Worm (Caenorhabditis elegans) whole organism, young adult: ENCODE measurements around the gene F37A4.5.

Source experiments
- B0019.2 ChIP-seq: fragments of 200-800 bp; sonication (Bioruptor generic); conservative IDR thresholded peaks from 2 replicates; pipeline ENCODE4 v1.3.6; 2022; ENCODE audit warnings: missing genetic modification reagents, missing genetic modification characterization, missing compliant biosample characterization
- C17E4.6 ChIP-seq: fragments of 200-800 bp; sonication (Bioruptor generic); IDR thresholded peaks from 2 replicates; pipeline ENCODE4 v1.3.6; 2022; ENCODE audit warnings: missing genetic modification reagents, missing genetic modification characterization, missing compliant biosample characterization
- F33H1.4 ChIP-seq: fragments of 200-800 bp; sonication (Bioruptor generic); IDR thresholded peaks from 2 replicates; pipeline ENCODE4 v1.3.6; 2022; ENCODE audit warnings: missing genetic modification reagents, missing genetic modification characterization, missing compliant biosample characterization
- F52B5.7 ChIP-seq: sonication (generic microtip); optimal IDR thresholded peaks from 2 replicates; lab custom pipeline; 2016; ENCODE audit warnings: mild to moderate bottlenecking, missing genetic modification characterization, missing compliant biosample characterization
- K11D2.4 ChIP-seq: fragments of 200-800 bp; sonication (Bioruptor generic); IDR thresholded peaks from 2 replicates; pipeline ENCODE4 v1.3.6; 2022; ENCODE audit warnings: missing genetic modification reagents, missing genetic modification characterization, missing compliant biosample characterization
- T26A5.8 ChIP-seq: sonication (generic microtip); optimal IDR thresholded peaks from 2 replicates; lab custom pipeline; 2016; ENCODE audit warnings: missing genetic modification characterization, missing compliant biosample characterization
- Y53G8AR.9 ChIP-seq: fragments of 200-800 bp; sonication (Bioruptor generic); conservative IDR thresholded peaks from 2 replicates; pipeline ENCODE4 v1.3.6; 2022; ENCODE audit warnings: missing genetic modification reagents, missing genetic modification characterization, missing compliant biosample characterization
- Y56A3A.18 ChIP-seq: fragments of 200-800 bp; sonication (Bioruptor generic); IDR thresholded peaks from 2 replicates; pipeline ENCODE4 v1.3.6; 2022; ENCODE audit warnings: missing genetic modification reagents, missing genetic modification characterization, missing compliant biosample characterization
- Y95B8A.8 ChIP-seq: fragments of 200-800 bp; sonication (Bioruptor generic); IDR thresholded peaks from 2 replicates; pipeline ENCODE4 v1.3.6; 2022; ENCODE audit warnings: missing genetic modification reagents, missing genetic modification characterization, missing compliant biosample characterization
- ZK185.1 ChIP-seq: sonication (generic microtip); optimal IDR thresholded peaks from 2 replicates; lab custom pipeline; 2016; ENCODE audit warnings: mild to moderate bottlenecking, missing genetic modification characterization, missing compliant biosample characterization; ENCODE audit not compliant: poor library complexity, severe bottlenecking
- akir-1 ChIP-seq: fragments of 200-800 bp; sonication (Bioruptor generic); optimal IDR thresholded peaks from 2 replicates; lab custom pipeline; 2018; ENCODE audit warnings: mild to moderate bottlenecking, missing genetic modification characterization, moderate library complexity, missing compliant biosample characterization
- aptf-2 ChIP-seq: fragments of 200-800 bp; sonication (Bioruptor generic); conservative IDR thresholded peaks from 2 replicates; pipeline ENCODE4 v1.3.6; 2022; ENCODE audit warnings: missing genetic modification reagents, missing genetic modification characterization, missing compliant biosample characterization
- atf-7 ChIP-seq: sonication (generic microtip); optimal IDR thresholded peaks from 2 replicates; lab custom pipeline; 2017; ENCODE audit warnings: mild to moderate bottlenecking, missing genetic modification characterization, missing compliant biosample characterization
- attf-6 ChIP-seq: fragments of 200-800 bp; sonication (Bioruptor generic); IDR thresholded peaks from 2 replicates; pipeline ENCODE4 v1.3.6; 2022; ENCODE audit warnings: missing genetic modification reagents, missing genetic modification characterization, missing compliant biosample characterization
- cebp-1 ChIP-seq, 2 experiments: fragments of 200-800 bp in 1 of 2; sonication (Bioruptor generic) in 1 of 2; sonication (generic microtip) in 1 of 2; IDR thresholded peaks in 1 of 2; optimal IDR thresholded peaks in 1 of 2; 2 replicates each; pipeline versions ENCODE4 v1.3.6 to Lab custom; 2017 to 2022; ENCODE audit warnings: missing compliant biosample characterization in 2 of 2, missing genetic modification characterization in 2 of 2, mild to moderate bottlenecking in 1 of 2, missing genetic modification reagents in 1 of 2, moderate library complexity in 1 of 2
- ceh-58 ChIP-seq: fragments of 200-800 bp; sonication (Bioruptor generic); IDR thresholded peaks from 2 replicates; pipeline ENCODE4 v1.3.6; 2022; ENCODE audit warnings: missing genetic modification characterization, missing compliant biosample characterization
- ceh-79 ChIP-seq: sonication (generic microtip); optimal IDR thresholded peaks from 2 replicates; lab custom pipeline; 2017; ENCODE audit warnings: mild to moderate bottlenecking, missing genetic modification characterization, missing compliant biosample characterization
- dox-1 ChIP-seq: fragments of 200-800 bp; sonication (Bioruptor generic); IDR thresholded peaks from 2 replicates; pipeline ENCODE4 v1.3.6; 2022; ENCODE audit warnings: missing genetic modification reagents, missing genetic modification characterization, missing compliant biosample characterization
- egl-44 ChIP-seq: fragments of 200-800 bp; sonication (Bioruptor generic); IDR thresholded peaks from 2 replicates; pipeline ENCODE4 v1.3.6; 2022; ENCODE audit warnings: missing genetic modification reagents, missing genetic modification characterization, missing compliant biosample characterization
- egrh-3 ChIP-seq: fragments of 200-800 bp; sonication (Bioruptor generic); IDR thresholded peaks from 2 replicates; pipeline ENCODE4 v1.3.6; 2022; ENCODE audit warnings: missing genetic modification reagents, missing genetic modification characterization, missing compliant biosample characterization
- gei-17 ChIP-seq: fragments of 200-800 bp; sonication (Bioruptor generic); optimal IDR thresholded peaks from 2 replicates; lab custom pipeline; 2018; ENCODE audit warnings: mild to moderate bottlenecking, missing genetic modification characterization, missing compliant biosample characterization
- him-1 ChIP-seq: sonication (generic microtip); optimal IDR thresholded peaks from 2 replicates; lab custom pipeline; 2016; ENCODE audit warnings: missing genotype, missing genetic modification reagents, missing genetic modification characterization, missing compliant biosample characterization
- hmg-1.2 ChIP-seq: fragments of 200-800 bp; sonication (Bioruptor generic); IDR thresholded peaks from 2 replicates; pipeline ENCODE4 v1.3.6; 2022; ENCODE audit warnings: missing genetic modification reagents, missing genetic modification characterization, missing compliant biosample characterization
- hrde-1 ChIP-seq: sonication (generic microtip); optimal IDR thresholded peaks from 2 replicates; lab custom pipeline; 2016; ENCODE audit warnings: missing genetic modification characterization, mild to moderate bottlenecking, missing compliant biosample characterization, moderate library complexity, missing genotype, missing genetic modification reagents, borderline replicate concordance
- mes-4 ChIP-seq: sonication (generic microtip); optimal IDR thresholded peaks from 2 replicates; lab custom pipeline; 2016; ENCODE audit warnings: missing genotype, missing genetic modification characterization, missing compliant biosample characterization
- nfyb-1 ChIP-seq: fragments of 200-800 bp; sonication (Bioruptor generic); IDR thresholded peaks from 2 replicates; pipeline ENCODE4 v1.3.6; 2022; ENCODE audit warnings: missing genetic modification reagents, missing genetic modification characterization, missing compliant biosample characterization
- nhr-179 ChIP-seq: sonication (generic microtip); optimal IDR thresholded peaks from 2 replicates; lab custom pipeline; 2016; ENCODE audit warnings: mild to moderate bottlenecking, missing genetic modification characterization, missing compliant biosample characterization
- nhr-80 ChIP-seq: sonication (generic microtip); optimal IDR thresholded peaks from 2 replicates; lab custom pipeline; 2016; ENCODE audit warnings: missing genetic modification characterization, missing compliant biosample characterization
- pha-4 ChIP-seq: fragments of 150-350 bp; sonication (generic microtip); optimal IDR thresholded peaks from 2 replicates; lab custom pipeline; 2014; ENCODE audit warnings: missing biosample characterization, missing genetic modification reagents, missing genetic modification characterization
- rcor-1 ChIP-seq: fragments of 200-800 bp; sonication (Bioruptor generic); IDR thresholded peaks from 2 replicates; pipeline ENCODE4 v1.3.6; 2022; ENCODE audit warnings: missing genetic modification reagents, missing genetic modification characterization, missing compliant biosample characterization
- repo-1 ChIP-seq: sonication (generic microtip); optimal IDR thresholded peaks from 2 replicates; lab custom pipeline; 2017; ENCODE audit warnings: mild to moderate bottlenecking, missing genetic modification characterization, missing compliant biosample characterization
- snpc-1.3 ChIP-seq: sonication (generic microtip); optimal IDR thresholded peaks from 2 replicates; lab custom pipeline; 2017; ENCODE audit warnings: missing genetic modification characterization, mild to moderate bottlenecking, missing compliant biosample characterization, antibody characterized with exemption, moderate library complexity, missing genotype, missing genetic modification reagents; ENCODE audit not compliant: insufficient read depth
- snpc-3.4 ChIP-seq: sonication (generic microtip); optimal IDR thresholded peaks from 2 replicates; lab custom pipeline; 2017; ENCODE audit warnings: missing genetic modification characterization, mild to moderate bottlenecking, missing compliant biosample characterization, antibody characterized with exemption, moderate library complexity, missing genotype, missing genetic modification reagents
- snpc-4 ChIP-seq, 5 experiments: fragments of 150-350 bp in 1 of 5; sonication (generic microtip) in 4 of 5; optimal IDR thresholded peaks; 2 replicates each; lab custom pipeline; 2014 to 2018; ENCODE audit warnings: missing genetic modification characterization in 5 of 5, missing biosample characterization in 3 of 5, antibody characterized with exemption in 2 of 5, mild to moderate bottlenecking in 2 of 5, missing compliant biosample characterization in 2 of 5, missing genotype in 2 of 5, moderate library complexity in 2 of 5, missing genetic modification reagents in 1 of 5
- tbp1 ChIP-seq: fragments of 200-800 bp; sonication (Bioruptor generic); optimal IDR thresholded peaks from 2 replicates; lab custom pipeline; 2018; ENCODE audit warnings: mild to moderate bottlenecking, missing genetic modification characterization, missing compliant biosample characterization
- unc-62 ChIP-seq: fragments of 150-350 bp; optimal IDR thresholded peaks from 2 replicates; lab custom pipeline; 2014; ENCODE audit warnings: missing biosample characterization, missing genetic modification reagents, missing genetic modification characterization
- zim-3 ChIP-seq: sonication (generic microtip); optimal IDR thresholded peaks from 2 replicates; lab custom pipeline; 2017; ENCODE audit warnings: mild to moderate bottlenecking, missing genetic modification characterization, moderate library complexity, missing compliant biosample characterization
- ztf-22 ChIP-seq: fragments of 200-800 bp; sonication (Bioruptor generic); optimal IDR thresholded peaks from 2 replicates; lab custom pipeline; 2018; ENCODE audit warnings: mild to moderate bottlenecking, missing genetic modification characterization, moderate library complexity, missing compliant biosample characterization
- ztf-3 ChIP-seq: fragments of 200-800 bp; sonication (Bioruptor generic); optimal IDR thresholded peaks from 2 replicates; lab custom pipeline; 2018; ENCODE audit warnings: mild to moderate bottlenecking, missing genetic modification characterization, missing compliant biosample characterization
- ztf-6 ChIP-seq: fragments of 200-800 bp; sonication (Bioruptor generic); IDR thresholded peaks from 2 replicates; pipeline ENCODE4 v1.3.6; 2022; ENCODE audit warnings: missing genetic modification reagents, missing genetic modification characterization, missing compliant biosample characterization

F37A4.5 gene

DNA sequence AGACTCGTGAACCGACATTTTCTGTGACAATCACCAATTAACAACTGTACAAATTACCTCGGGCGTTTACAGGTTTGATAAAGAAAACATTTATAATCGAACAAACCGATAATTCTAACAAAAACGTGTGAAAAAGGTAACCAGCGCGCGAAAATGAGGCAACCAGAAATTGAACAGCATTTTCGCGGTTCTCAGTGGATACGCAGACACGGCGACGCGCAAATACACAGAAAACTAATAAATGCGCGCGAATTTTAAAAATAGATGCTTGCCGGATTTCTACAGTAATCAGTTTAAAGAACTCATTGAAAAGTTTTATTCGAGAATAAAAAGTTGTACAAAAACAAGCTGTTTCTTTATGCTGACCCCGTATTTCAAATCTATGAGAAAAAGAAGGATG lies 1.7 kb upstream of the F37A4.5 start, which contains the start of gene isw-1 (continued):
- TF ChIP-seq ceh-79 (tag; lab: Kevin White, UChicago) (no peak), F33H1.4 (GFP tag; lab: Robert Waterston, UW) (peak; percentile 75), snpc-3.4 (tag; lab: Kevin White, UChicago) (peak; percentile 85), rcor-1 (GFP tag; lab: Robert Waterston, UW) (peak; percentile 24; the same call in 1 of the 2 replicates), attf-6 (GFP tag; lab: Robert Waterston, UW) (no peak), nhr-179 (tag; lab: Kevin White, UChicago) (no peak), gei-17 (GFP tag; lab: Kevin White, UChicago) (no peak), K11D2.4 (GFP tag; lab: Robert Waterston, UW) (no peak; the same call in 1 of the 2 replicates), ztf-3 (GFP tag; lab: Kevin White, UChicago) (no peak), T26A5.8 (tag; lab: Kevin White, UChicago) (no peak), F52B5.7 (no peak), C17E4.6 (GFP tag; lab: Robert Waterston, UW) (0 out of 2 replicates have a peak, but pooled peaks have one; percentile 18), atf-7 (tag; lab: Kevin White, UChicago) (no peak), pha-4 (tag; lab: Kevin White, UChicago) (no peak), him-1 (no peak), snpc-1.3 (tag; lab: Kevin White, UChicago) (no peak), zim-3 (tag; lab: Kevin White, UChicago) (no peak), hrde-1 (tag; lab: Kevin White, UChicago) (no peak), nfyb-1 (no peak), ZK185.1 (tag; lab: Kevin White, UChicago) (peak; percentile 13), akir-1 (GFP tag; lab: Kevin White, UChicago) (no peak), ztf-6 (no peak), repo-1 (no peak), cebp-1 (GFP tag; IDR thresholded peaks at IDR 0.05; lab: Robert Waterston, UW) (no peak), cebp-1 (tag; optimal IDR thresholded peaks at IDR 0.05; lab: Kevin White, UChicago) (no peak), snpc-4 (GFP tag; optimal IDR thresholded peaks at IDR 0.05; lab: Kevin White, UChicago) (no peak), snpc-4 (tag; optimal IDR thresholded peaks at IDR 0.05; lab: Kevin White, UChicago) (no peak), Y56A3A.18 (GFP tag; lab: Robert Waterston, UW) (no peak), mes-4 (tag; lab: Kevin White, UChicago) (no peak), unc-62 (GFP tag; lab: Kevin White, UChicago) (no peak), aptf-2 (GFP tag; lab: Robert Waterston, UW) (no peak), Y53G8AR.9 (no peak; the same call in 1 of the 2 replicates), nhr-80 (tag; lab: Kevin White, UChicago) (no peak), Y95B8A.8 (GFP tag; lab: Robert Waterston, UW) (0 out of 2 replicates have a peak, but pooled peaks have one; percentile 51), dox-1 (GFP tag; lab: Robert Waterston, UW) (peak; percentile 82), egl-44 (no peak), egrh-3 (GFP tag; lab: Robert Waterston, UW) (no peak), ceh-58 (no peak), hmg-1.2 (GFP tag; lab: Robert Waterston, UW) (peak; percentile 58; the same call in 1 of the 2 replicates), B0019.2 (GFP tag; lab: Robert Waterston, UW) (peak; percentile 90), tbp1 (GFP tag; lab: Kevin White, UChicago) (no peak), ztf-22 (GFP tag; lab: Kevin White, UChicago) (no peak)
